Worm (Caenorhabditis elegans) whole organism, young adult: ENCODE data around the gene gst-9.
A peak's percentile ranks its signal among the peaks of the same experiment; 100 is the strongest.

Experiments
- B0019.2 ChIP-seq: fragments of 200-800 bp; sonication (Bioruptor generic); conservative IDR thresholded peaks from 2 replicates; pipeline ENCODE4 v1.3.6; 2022; ENCODE audit warnings: missing genetic modification reagents, missing genetic modification characterization, missing compliant biosample characterization
- B0035.1 ChIP-seq: sonication (generic microtip); optimal IDR thresholded peaks from 2 replicates; lab custom pipeline; 2016; ENCODE audit warnings: missing genetic modification characterization, mild to moderate bottlenecking, missing compliant biosample characterization, missing genotype, missing genetic modification reagents
- C17E4.6 ChIP-seq: fragments of 200-800 bp; sonication (Bioruptor generic); IDR thresholded peaks from 2 replicates; pipeline ENCODE4 v1.3.6; 2022; ENCODE audit warnings: missing genetic modification reagents, missing genetic modification characterization, missing compliant biosample characterization
- D2030.7 ChIP-seq: fragments of 200-800 bp; sonication (Bioruptor generic); IDR thresholded peaks from 2 replicates; pipeline ENCODE4 v1.3.6; 2022; ENCODE audit warnings: missing genetic modification reagents, missing genetic modification characterization, missing compliant biosample characterization
- F10E7.11 ChIP-seq: sonication (generic microtip); optimal IDR thresholded peaks from 2 replicates; lab custom pipeline; 2017; ENCODE audit warnings: mild to moderate bottlenecking, missing genetic modification characterization, moderate library complexity, missing compliant biosample characterization
- F33H1.4 ChIP-seq: fragments of 200-800 bp; sonication (Bioruptor generic); IDR thresholded peaks from 2 replicates; pipeline ENCODE4 v1.3.6; 2022; ENCODE audit warnings: missing genetic modification reagents, missing genetic modification characterization, missing compliant biosample characterization
- K11D2.4 ChIP-seq: fragments of 200-800 bp; sonication (Bioruptor generic); IDR thresholded peaks from 2 replicates; pipeline ENCODE4 v1.3.6; 2022; ENCODE audit warnings: missing genetic modification reagents, missing genetic modification characterization, missing compliant biosample characterization
- Y67H2A.10 ChIP-seq: fragments of 200-800 bp; sonication (Bioruptor generic); conservative IDR thresholded peaks from 2 replicates; pipeline ENCODE4 v1.3.6; 2022; ENCODE audit warnings: missing genetic modification reagents, missing genetic modification characterization, missing compliant biosample characterization
- Y95B8A.8 ChIP-seq: fragments of 200-800 bp; sonication (Bioruptor generic); IDR thresholded peaks from 2 replicates; pipeline ENCODE4 v1.3.6; 2022; ENCODE audit warnings: missing genetic modification reagents, missing genetic modification characterization, missing compliant biosample characterization
- akir-1 ChIP-seq: fragments of 200-800 bp; sonication (Bioruptor generic); optimal IDR thresholded peaks from 2 replicates; lab custom pipeline; 2018; ENCODE audit warnings: mild to moderate bottlenecking, missing genetic modification characterization, moderate library complexity, missing compliant biosample characterization
- ama-1 ChIP-seq, 3 experiments: fragments of 150-350 bp in 1 of 3; sonication (generic microtip) in 2 of 3; optimal IDR thresholded peaks; 2 replicates each; lab custom pipeline; 2014 to 2018; ENCODE audit warnings: missing biosample characterization in 2 of 3, missing genetic modification characterization in 2 of 3, missing genetic modification reagents in 2 of 3
- athp-1 ChIP-seq: sonication (generic microtip); optimal IDR thresholded peaks from 2 replicates; lab custom pipeline; 2017; ENCODE audit warnings: mild to moderate bottlenecking, missing genetic modification characterization, missing compliant biosample characterization
- ceh-100 ChIP-seq: fragments of 200-800 bp; sonication (Bioruptor generic); IDR thresholded peaks from 2 replicates; pipeline ENCODE4 v1.3.6; 2022; ENCODE audit warnings: missing genetic modification reagents, missing genetic modification characterization, missing compliant biosample characterization
- ceh-58 ChIP-seq: fragments of 200-800 bp; sonication (Bioruptor generic); IDR thresholded peaks from 2 replicates; pipeline ENCODE4 v1.3.6; 2022; ENCODE audit warnings: missing genetic modification characterization, missing compliant biosample characterization
- dox-1 ChIP-seq: fragments of 200-800 bp; sonication (Bioruptor generic); IDR thresholded peaks from 2 replicates; pipeline ENCODE4 v1.3.6; 2022; ENCODE audit warnings: missing genetic modification reagents, missing genetic modification characterization, missing compliant biosample characterization
- dpff-1 ChIP-seq: sonication (generic microtip); optimal IDR thresholded peaks from 2 replicates; lab custom pipeline; 2017; ENCODE audit warnings: mild to moderate bottlenecking, missing genetic modification characterization, missing compliant biosample characterization
- dpl-1 ChIP-seq: fragments of 150-350 bp; optimal IDR thresholded peaks from 2 replicates; lab custom pipeline; 2014; ENCODE audit warnings: missing biosample characterization, missing genetic modification reagents, missing genetic modification characterization
- egl-44 ChIP-seq: fragments of 200-800 bp; sonication (Bioruptor generic); IDR thresholded peaks from 2 replicates; pipeline ENCODE4 v1.3.6; 2022; ENCODE audit warnings: missing genetic modification reagents, missing genetic modification characterization, missing compliant biosample characterization
- egrh-3 ChIP-seq: fragments of 200-800 bp; sonication (Bioruptor generic); IDR thresholded peaks from 2 replicates; pipeline ENCODE4 v1.3.6; 2022; ENCODE audit warnings: missing genetic modification reagents, missing genetic modification characterization, missing compliant biosample characterization
- hlh-26 ChIP-seq: fragments of 200-800 bp; sonication (Bioruptor generic); conservative IDR thresholded peaks from 2 replicates; pipeline ENCODE4 v1.3.6; 2022; ENCODE audit warnings: missing genetic modification reagents, missing genetic modification characterization, missing compliant biosample characterization
- lin-26 ChIP-seq: fragments of 200-800 bp; sonication (Bioruptor generic); IDR thresholded peaks from 2 replicates; pipeline ENCODE4 v1.3.6; 2022; ENCODE audit warnings: missing genetic modification reagents, missing genetic modification characterization, missing compliant biosample characterization
- lin-35 ChIP-seq, 3 experiments: fragments of 150-350 bp in 2 of 3; sonication (generic microtip) in 1 of 3; optimal IDR thresholded peaks; 2 replicates each; lab custom pipeline; 2014 to 2018; ENCODE audit warnings: missing biosample characterization in 3 of 3, missing genetic modification characterization in 3 of 3, missing genetic modification reagents in 3 of 3
- madf-8 ChIP-seq: fragments of 200-800 bp; sonication (Bioruptor generic); conservative IDR thresholded peaks from 2 replicates; pipeline ENCODE4 v1.3.6; 2022; ENCODE audit warnings: missing genetic modification reagents, missing genetic modification characterization, missing compliant biosample characterization
- mes-4 ChIP-seq: sonication (generic microtip); optimal IDR thresholded peaks from 2 replicates; lab custom pipeline; 2016; ENCODE audit warnings: missing genotype, missing genetic modification characterization, missing compliant biosample characterization
- nhr-90 ChIP-seq: sonication (generic microtip); optimal IDR thresholded peaks from 2 replicates; lab custom pipeline; 2016; ENCODE audit warnings: missing genotype, mild to moderate bottlenecking, missing genetic modification characterization, missing compliant biosample characterization
- pha-4 ChIP-seq: fragments of 150-350 bp; sonication (generic microtip); optimal IDR thresholded peaks from 2 replicates; lab custom pipeline; 2014; ENCODE audit warnings: missing biosample characterization, missing genetic modification reagents, missing genetic modification characterization
- rcor-1 ChIP-seq: fragments of 200-800 bp; sonication (Bioruptor generic); IDR thresholded peaks from 2 replicates; pipeline ENCODE4 v1.3.6; 2022; ENCODE audit warnings: missing genetic modification reagents, missing genetic modification characterization, missing compliant biosample characterization
- snpc-1.3 ChIP-seq: sonication (generic microtip); optimal IDR thresholded peaks from 2 replicates; lab custom pipeline; 2017; ENCODE audit warnings: missing genetic modification characterization, mild to moderate bottlenecking, missing compliant biosample characterization, antibody characterized with exemption, moderate library complexity, missing genotype, missing genetic modification reagents; ENCODE audit not compliant: insufficient read depth
- snpc-3.4 ChIP-seq: sonication (generic microtip); optimal IDR thresholded peaks from 2 replicates; lab custom pipeline; 2017; ENCODE audit warnings: missing genetic modification characterization, mild to moderate bottlenecking, missing compliant biosample characterization, antibody characterized with exemption, moderate library complexity, missing genotype, missing genetic modification reagents
- tlf-1 ChIP-seq: fragments of 200-800 bp; sonication (Bioruptor generic); optimal IDR thresholded peaks from 2 replicates; lab custom pipeline; 2018; ENCODE audit warnings: mild to moderate bottlenecking, missing genetic modification characterization, missing compliant biosample characterization
- unc-130 ChIP-seq: sonication (generic microtip); optimal IDR thresholded peaks from 2 replicates; lab custom pipeline; 2016; ENCODE audit warnings: missing genetic modification reagents, missing genetic modification characterization, missing compliant biosample characterization
- zfh-2 ChIP-seq: fragments of 200-800 bp; sonication (Bioruptor generic); conservative IDR thresholded peaks from 2 replicates; pipeline ENCODE4 v1.3.6; 2022; ENCODE audit warnings: missing genetic modification reagents, missing genetic modification characterization, missing compliant biosample characterization
- ztf-25 ChIP-seq: fragments of 200-800 bp; sonication (Bioruptor generic); IDR thresholded peaks from 2 replicates; pipeline ENCODE4 v1.3.6; 2022; ENCODE audit warnings: missing genetic modification reagents, missing genetic modification characterization, missing compliant biosample characterization
- ztf-26 ChIP-seq: sonication (generic microtip); optimal IDR thresholded peaks from 2 replicates; lab custom pipeline; 2017; ENCODE audit warnings: missing genetic modification characterization, missing compliant biosample characterization

gst-9 gene

DNA sequence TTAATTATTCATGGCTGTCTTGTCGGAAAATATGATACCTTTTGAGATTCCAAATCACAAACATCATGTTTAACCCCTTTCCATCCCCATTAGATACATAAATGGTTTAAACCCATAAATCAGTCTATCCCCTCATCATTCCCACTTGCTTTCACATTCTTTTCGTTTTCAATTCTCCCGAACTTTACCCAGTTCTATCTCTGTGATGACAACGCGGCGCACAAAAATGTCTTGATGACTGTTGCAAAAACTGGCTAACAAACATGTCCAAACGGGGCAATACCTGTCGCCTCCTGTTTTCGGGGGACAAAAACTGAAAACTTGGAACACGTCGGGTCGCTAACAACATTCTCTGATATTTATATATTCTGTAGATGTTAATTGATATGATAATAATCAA lies 25.3 kb upstream of the gst-9 start (continued):
- TF ChIP-seq pha-4 (tag; lab: Kevin White, UChicago) = no peak
- no peak for TF ChIP-seq unc-130 (GFP tag; lab: Kevin White, UChicago)
- TF ChIP-seq, all 124 proteins: peak for 0

DNA sequence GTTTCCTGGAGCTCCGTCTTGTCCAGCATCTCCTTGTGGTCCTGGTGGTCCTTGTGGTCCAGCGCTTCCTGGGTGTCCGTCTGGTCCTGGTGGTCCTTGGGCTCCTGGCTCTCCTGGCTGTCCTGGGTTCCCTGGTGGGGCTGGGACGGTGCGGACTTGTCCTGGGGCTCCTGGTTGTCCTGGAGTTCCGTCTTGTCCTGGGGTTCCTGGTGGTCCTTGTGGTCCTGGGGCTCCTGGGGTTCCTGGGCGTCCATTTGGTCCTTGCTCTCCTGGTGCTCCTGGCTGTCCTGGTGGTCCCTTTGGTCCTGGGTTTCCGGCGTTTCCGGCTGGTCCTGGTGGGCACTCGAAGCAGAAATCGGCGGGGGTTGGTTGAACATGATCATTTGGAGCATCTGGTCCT lies 24.6 kb upstream of the gst-9 start:
- TF ChIP-seq ceh-58 (GFP tag; lab: Robert Waterston, UW) (0 out of 2 replicates have a peak, but pooled peaks have one; percentile 11), zfh-2 (GFP tag; lab: Robert Waterston, UW) (peak; percentile 77), egl-44 (GFP tag; lab: Robert Waterston, UW) (0 out of 2 replicates have a peak, but pooled peaks have one; percentile 7), dox-1 (GFP tag; lab: Robert Waterston, UW) (0 out of 2 replicates have a peak, but pooled peaks have one; percentile 33), egrh-3 (GFP tag; lab: Robert Waterston, UW) (peak; percentile 91)

DNA sequence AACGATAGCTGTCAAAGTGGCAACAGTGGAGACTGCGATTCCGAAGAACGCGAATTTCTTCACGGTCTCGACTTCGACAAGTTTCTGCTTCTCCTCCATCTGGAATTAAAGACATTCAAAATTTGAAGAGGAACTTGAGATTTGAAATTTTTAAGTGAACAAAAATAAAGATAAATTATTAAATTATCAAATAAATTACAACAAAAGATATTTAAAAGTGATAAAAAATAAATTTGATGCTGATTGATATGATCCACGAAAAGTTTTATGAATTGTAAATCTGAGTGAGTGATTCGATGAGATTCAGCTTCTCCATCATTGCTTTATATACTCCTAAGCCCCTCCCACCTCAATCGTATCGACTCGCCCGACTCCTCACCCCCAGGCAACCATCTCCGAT lies 23.9 kb upstream of the gst-9 start, which contains the start of gene col-17:
col-17 (minus strand) TSS at position 101 of the 400 bp plus-strand sequence.
- TF ChIP-seq B0035.1 (tag; lab: Kevin White, UChicago) (no peak), dpl-1 (GFP tag; lab: Kevin White, UChicago) (no peak), lin-35 (GFP tag; optimal IDR thresholded peaks at IDR 0.05; lab: Kevin White, UChicago) (no peak), lin-26 (GFP tag; lab: Robert Waterston, UW) (no peak), akir-1 (GFP tag; lab: Kevin White, UChicago) (no peak), mes-4 (tag; lab: Kevin White, UChicago) (no peak), Y67H2A.10 (GFP tag; lab: Robert Waterston, UW) (no peak), C17E4.6 (GFP tag; lab: Robert Waterston, UW) (no peak), ama-1 (optimal IDR thresholded peaks at IDR 0.05; lab: Kevin White, UChicago) (no peak), ama-1 (GFP tag; optimal IDR thresholded peaks at IDR 0.05; lab: Kevin White, UChicago) (no peak), ceh-100 (GFP tag; lab: Robert Waterston, UW) (no peak), K11D2.4 (GFP tag; lab: Robert Waterston, UW) (no peak), athp-1 (tag; lab: Kevin White, UChicago) (no peak), dpff-1 (tag; lab: Kevin White, UChicago) (no peak), snpc-1.3 (tag; lab: Kevin White, UChicago) (no peak), zfh-2 (GFP tag; lab: Robert Waterston, UW) (no peak), Y95B8A.8 (GFP tag; lab: Robert Waterston, UW) (no peak), D2030.7 (GFP tag; lab: Robert Waterston, UW) (no peak)
- TF ChIP-seq, all 124 proteins: peak for 0

DNA sequence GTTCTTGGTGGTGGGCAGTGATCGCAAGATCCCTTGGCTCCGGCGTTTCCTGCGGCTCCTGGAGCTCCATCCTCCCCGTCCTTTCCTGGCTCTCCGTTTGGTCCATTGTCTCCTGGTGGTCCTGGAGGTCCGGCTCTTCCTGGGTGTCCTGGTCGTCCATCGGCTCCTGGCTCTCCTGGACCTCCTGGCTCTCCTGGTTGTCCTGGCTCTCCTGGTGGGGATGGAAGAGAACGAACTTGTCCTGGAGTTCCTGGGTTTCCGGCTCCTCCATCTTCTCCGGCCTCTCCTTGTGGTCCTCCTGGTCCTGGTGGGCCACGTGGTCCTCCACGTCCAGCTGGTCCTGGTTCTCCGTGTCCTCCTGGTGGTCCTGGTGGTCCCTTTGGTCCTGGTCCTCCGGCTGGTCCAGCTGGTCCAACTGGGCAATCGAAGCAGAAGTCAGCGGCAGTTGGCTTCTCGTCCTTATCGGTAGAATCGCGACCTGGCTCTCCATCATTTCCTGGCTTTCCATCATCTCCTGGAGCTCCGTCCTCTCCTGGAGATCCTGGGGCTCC lies 21.5 kb upstream of the gst-9 start:
- TF ChIP-seq F10E7.11 (no peak), lin-26 (GFP tag; lab: Robert Waterston, UW) (0 out of 2 replicates have a peak, but pooled peaks have one; percentile 32), ztf-26 (tag; lab: Kevin White, UChicago) (peak; percentile 1), egrh-3 (GFP tag; lab: Robert Waterston, UW) (peak; percentile 89), madf-8 (GFP tag; lab: Robert Waterston, UW) (no peak), hlh-26 (0 out of 2 replicates have a peak, but pooled peaks have one; percentile 11), K11D2.4 (GFP tag; lab: Robert Waterston, UW) (0 out of 2 replicates have a peak, but pooled peaks have one; percentile 46), B0019.2 (GFP tag; lab: Robert Waterston, UW) (no peak), zfh-2 (GFP tag; lab: Robert Waterston, UW) (peak; percentile 93)
- TF ChIP-seq, all 124 proteins: peak for 6

DNA sequence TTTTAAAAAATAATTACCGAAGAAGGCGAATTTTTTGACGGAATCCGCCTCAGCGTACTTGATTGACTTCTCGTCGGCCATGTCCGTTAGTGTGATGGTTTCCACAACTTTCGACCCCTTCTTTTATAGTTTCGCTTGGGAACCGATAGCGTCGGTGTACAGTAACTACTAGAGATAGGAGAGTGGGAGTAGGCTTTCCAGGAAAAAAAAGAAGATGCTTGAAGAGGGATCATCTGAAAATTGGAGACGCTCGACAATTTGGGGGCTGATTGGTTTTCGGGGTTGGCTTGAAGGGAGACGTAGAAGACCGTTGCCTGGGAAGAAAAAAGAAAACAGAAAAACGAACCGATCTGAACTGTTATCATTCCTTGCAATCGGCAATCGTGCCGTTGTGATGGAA lies 20.7 kb upstream of the gst-9 start, which contains the start of gene col-20:
col-20 (minus strand) TSS at position 101 of the 400 bp plus-strand sequence.
- TF ChIP-seq ztf-25 (GFP tag; lab: Robert Waterston, UW) (no peak), snpc-3.4 (tag; lab: Kevin White, UChicago) (no peak), tlf-1 (GFP tag; lab: Kevin White, UChicago) (no peak), F33H1.4 (GFP tag; lab: Robert Waterston, UW) (no peak), nhr-90 (tag; lab: Kevin White, UChicago) (no peak), rcor-1 (GFP tag; lab: Robert Waterston, UW) (no peak)
